Worm (Caenorhabditis elegans): ENCODE results near the gene F15E6.6.
"Not testable (repeated sequence)": the region's sequence is repeated elsewhere in the genome, so short reads cannot be mapped to it uniquely, and the experiment has no call there.

Gene F15E6.6

DNA sequence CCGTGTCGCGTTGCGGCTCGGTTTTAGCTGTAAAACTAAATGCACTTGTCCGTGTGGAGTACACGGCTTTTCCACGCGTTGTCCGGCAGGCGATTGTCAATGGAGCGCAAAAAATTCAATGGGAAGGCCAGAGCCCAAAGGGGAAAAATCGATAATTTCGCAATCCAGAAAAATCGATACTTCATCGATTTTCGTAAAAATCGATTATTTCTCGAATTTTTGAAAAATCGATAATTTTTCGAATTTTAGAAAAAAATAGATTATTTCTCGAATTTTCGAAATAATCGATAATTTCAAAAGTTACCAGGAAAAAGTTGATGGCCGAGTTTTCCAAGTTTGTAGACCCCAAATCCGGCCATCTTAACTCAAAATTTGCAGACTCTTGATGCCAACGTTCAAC lies 35.6 kb upstream of the F15E6.6 start:
- TF ChIP-seq D1046.2 (GFP tag; IDR thresholded peaks at IDR 0.05) (no peak), nhr-42 (GFP tag; IDR thresholded peaks at IDR 0.05) (no peak), daf-16 (GFP tag; optimal IDR thresholded peaks at IDR 0.05) (no peak), daf-16 (tag; optimal IDR thresholded peaks at IDR 0.05) (no peak), dmd-6 (GFP tag; IDR thresholded peaks at IDR 0.05) (no peak), ceh-32 (tag; optimal IDR thresholded peaks at IDR 0.05; ENCODE audit: poor library complexity) (no peak), jun-1 (tag; optimal IDR thresholded peaks at IDR 0.05) (no peak), spr-3 (GFP tag; optimal IDR thresholded peaks at IDR 0.05) (no peak), unc-62 (GFP tag; optimal IDR thresholded peaks at IDR 0.05 in 1 of 2) (no peak), unc-62 (tag; optimal IDR thresholded peaks at IDR 0.05) (no peak), nhr-25 (tag; optimal IDR thresholded peaks at IDR 0.05; ENCODE audit: borderline replicate concordance, insufficient read depth) (no peak), daf-8 (GFP tag; IDR thresholded peaks at IDR 0.05) (no peak), sdz-12 (GFP tag; optimal IDR thresholded peaks at IDR 0.05) (no peak), ama-1 (optimal IDR thresholded peaks at IDR 0.05) (no peak), fkh-10 (GFP tag; optimal IDR thresholded peaks at IDR 0.05) (no peak), nhr-10 (tag; optimal IDR thresholded peaks at IDR 0.05) (no peak), zip-2 (tag; optimal IDR thresholded peaks at IDR 0.05) (no peak), ceh-28 (tag; optimal IDR thresholded peaks at IDR 0.05) (peak; percentile 93), mxl-3 (GFP tag; optimal IDR thresholded peaks at IDR 0.05) (no peak), Y5F2A.4 (GFP tag; optimal IDR thresholded peaks at IDR 0.05) (no peak), F44E2.7 (GFP tag; IDR thresholded peaks at IDR 0.05) (0 out of 2 replicates have a peak, but pooled peaks have one; percentile 14), aly-2 (tag; optimal IDR thresholded peaks at IDR 0.05) (no peak), lin-38 (GFP tag; IDR thresholded peaks at IDR 0.05) (0 out of 2 replicates have a peak, but pooled peaks have one; percentile 11), ceh-20 (GFP tag; IDR thresholded peaks at IDR 0.05) (no peak), nhr-111 (GFP tag; optimal IDR thresholded peaks at IDR 0.05) (no peak), cey-2 (tag; optimal IDR thresholded peaks at IDR 0.05; ENCODE audit: borderline replicate concordance, insufficient read depth) (no peak), snpc-1.2 (GFP tag; IDR thresholded peaks at IDR 0.05) (0 out of 2 replicates have a peak, but pooled peaks have one; percentile 8)

ce11 chrIV:4318056-4318455 lies 34.1 kb upstream of the F15E6.6 start:
- TF ChIP-seq aha-1 (tag), result no peak
- TF ChIP-seq ceh-28 (tag; optimal IDR thresholded peaks at IDR 0.05), result peak; percentile 43

ce11 chrIV:4317638-4318037 lies 33.7 kb upstream of the F15E6.6 start:
- TF ChIP-seq ces-1 (GFP tag; optimal IDR thresholded peaks at IDR 0.05) (no peak), mdl-1 (tag; optimal IDR thresholded peaks at IDR 0.05) (no peak), hlh-11 (tag; optimal IDR thresholded peaks at IDR 0.05) (no peak), ceh-28 (tag; optimal IDR thresholded peaks at IDR 0.05) (peak; percentile 95), hmg-1.1 (GFP tag; IDR thresholded peaks at IDR 0.05) (no peak)

ce11 chrIV:4316813-4317408 lies 33.0 kb upstream of the F15E6.6 start, which contains the start of gene Y24D9B.1:
Gene Y24D9B.1, plus strand, starts transcription at chrIV:4317358.
- TF ChIP-seq lin-38 (GFP tag; IDR thresholded peaks at IDR 0.05) (peak; percentile 27), lin-1 (GFP tag; IDR thresholded peaks at IDR 0.05) (no peak), unc-130 (GFP tag; optimal IDR thresholded peaks at IDR 0.05) (no peak)

DNA sequence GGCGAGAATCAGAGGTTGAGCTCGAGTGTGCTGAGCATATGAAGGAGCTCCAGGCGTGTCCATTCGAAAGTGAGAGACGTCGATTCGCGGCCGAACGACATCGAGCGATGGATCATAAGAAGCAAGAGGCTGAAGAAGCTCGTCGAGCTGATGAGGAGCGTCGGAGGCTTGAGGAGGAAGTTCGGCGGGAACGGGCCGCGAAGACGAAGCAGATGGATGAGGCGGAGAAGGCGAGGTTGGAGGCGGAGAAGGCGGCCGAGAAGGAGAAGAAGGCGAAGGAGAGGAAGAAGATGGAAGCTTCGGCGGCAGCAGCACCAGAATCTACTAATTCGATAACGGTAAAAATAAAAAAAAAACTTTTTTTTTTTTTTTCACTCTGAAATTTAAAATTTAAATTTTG lies 29.2 kb upstream of the F15E6.6 start:
- TF ChIP-seq pha-4 (GFP tag; IDR thresholded peaks at IDR 0.05) (0 out of 2 replicates have a peak, but pooled peaks have one; percentile 23), set-16 (GFP tag; IDR thresholded peaks at IDR 0.05) (peak; percentile 93)
- not testable (repeated sequence) for TF ChIP-seq pha-4 (tag; optimal IDR thresholded peaks at IDR 0.05)

Measured in whole organism, L4 larva.